Worm (Caenorhabditis elegans) whole organism, young adult: Measurements from ENCODE around the gene sqd-1.

Experiments used
- C06A6.2 ChIP-seq: fragments of 200-800 bp; sonication (Bioruptor generic); conservative IDR thresholded peaks from 2 replicates; pipeline ENCODE4 v1.3.6; 2022; ENCODE audit warnings: missing genetic modification characterization, missing compliant biosample characterization
- C17E4.6 ChIP-seq: fragments of 200-800 bp; sonication (Bioruptor generic); IDR thresholded peaks from 2 replicates; pipeline ENCODE4 v1.3.6; 2022; ENCODE audit warnings: missing genetic modification reagents, missing genetic modification characterization, missing compliant biosample characterization
- F10E7.11 ChIP-seq: sonication (generic microtip); optimal IDR thresholded peaks from 2 replicates; lab custom pipeline; 2017; ENCODE audit warnings: mild to moderate bottlenecking, missing genetic modification characterization, moderate library complexity, missing compliant biosample characterization
- F37B4.10 ChIP-seq: fragments of 200-800 bp; sonication (Bioruptor generic); IDR thresholded peaks from 2 replicates; pipeline ENCODE4 v1.3.6; 2022; ENCODE audit warnings: missing genetic modification characterization, missing compliant biosample characterization
- F39B2.1 ChIP-seq: fragments of 200-800 bp; sonication (Bioruptor generic); IDR thresholded peaks from 2 replicates; pipeline ENCODE4 v1.3.6; 2022; ENCODE audit warnings: missing genetic modification reagents, missing genetic modification characterization, missing compliant biosample characterization
- F52B5.7 ChIP-seq: sonication (generic microtip); optimal IDR thresholded peaks from 2 replicates; lab custom pipeline; 2016; ENCODE audit warnings: mild to moderate bottlenecking, missing genetic modification characterization, missing compliant biosample characterization
- T26A5.8 ChIP-seq: sonication (generic microtip); optimal IDR thresholded peaks from 2 replicates; lab custom pipeline; 2016; ENCODE audit warnings: missing genetic modification characterization, missing compliant biosample characterization
- Y95B8A.8 ChIP-seq: fragments of 200-800 bp; sonication (Bioruptor generic); IDR thresholded peaks from 2 replicates; pipeline ENCODE4 v1.3.6; 2022; ENCODE audit warnings: missing genetic modification reagents, missing genetic modification characterization, missing compliant biosample characterization
- aptf-2 ChIP-seq: fragments of 200-800 bp; sonication (Bioruptor generic); conservative IDR thresholded peaks from 2 replicates; pipeline ENCODE4 v1.3.6; 2022; ENCODE audit warnings: missing genetic modification reagents, missing genetic modification characterization, missing compliant biosample characterization
- atf-7 ChIP-seq: sonication (generic microtip); optimal IDR thresholded peaks from 2 replicates; lab custom pipeline; 2017; ENCODE audit warnings: mild to moderate bottlenecking, missing genetic modification characterization, missing compliant biosample characterization
- attf-3 ChIP-seq: fragments of 200-800 bp; sonication (Bioruptor generic); conservative IDR thresholded peaks from 2 replicates; pipeline ENCODE4 v1.3.6; 2022; ENCODE audit warnings: missing genetic modification reagents, missing genetic modification characterization, missing compliant biosample characterization
- bed-2 ChIP-seq: fragments of 200-800 bp; sonication (Bioruptor generic); IDR thresholded peaks from 2 replicates; pipeline ENCODE4 v1.3.6; 2022; ENCODE audit warnings: missing genetic modification reagents, missing genetic modification characterization, missing compliant biosample characterization
- cebp-1 ChIP-seq, 2 experiments: fragments of 200-800 bp in 1 of 2; sonication (Bioruptor generic) in 1 of 2; sonication (generic microtip) in 1 of 2; IDR thresholded peaks in 1 of 2; optimal IDR thresholded peaks in 1 of 2; 2 replicates each; pipeline versions ENCODE4 v1.3.6 to Lab custom; 2017 to 2022; ENCODE audit warnings: missing compliant biosample characterization in 2 of 2, missing genetic modification characterization in 2 of 2, mild to moderate bottlenecking in 1 of 2, missing genetic modification reagents in 1 of 2, moderate library complexity in 1 of 2
- ceh-79 ChIP-seq: sonication (generic microtip); optimal IDR thresholded peaks from 2 replicates; lab custom pipeline; 2017; ENCODE audit warnings: mild to moderate bottlenecking, missing genetic modification characterization, missing compliant biosample characterization
- egl-18 ChIP-seq: fragments of 200-800 bp; sonication (Bioruptor generic); IDR thresholded peaks from 2 replicates; pipeline ENCODE4 v1.3.6; 2022; ENCODE audit warnings: missing genetic modification reagents, missing genetic modification characterization, missing compliant biosample characterization
- fkh-3 ChIP-seq: sonication (generic microtip); optimal IDR thresholded peaks from 2 replicates; lab custom pipeline; 2016; ENCODE audit warnings: mild to moderate bottlenecking, missing genetic modification characterization, missing compliant biosample characterization
- gei-17 ChIP-seq: fragments of 200-800 bp; sonication (Bioruptor generic); optimal IDR thresholded peaks from 2 replicates; lab custom pipeline; 2018; ENCODE audit warnings: mild to moderate bottlenecking, missing genetic modification characterization, missing compliant biosample characterization
- him-1 ChIP-seq: sonication (generic microtip); optimal IDR thresholded peaks from 2 replicates; lab custom pipeline; 2016; ENCODE audit warnings: missing genotype, missing genetic modification reagents, missing genetic modification characterization, missing compliant biosample characterization
- hlh-12 ChIP-seq: sonication (generic microtip); optimal IDR thresholded peaks from 2 replicates; lab custom pipeline; 2016; ENCODE audit warnings: missing genetic modification characterization, missing compliant biosample characterization
- hmg-20 ChIP-seq: fragments of 200-800 bp; sonication (Bioruptor generic); IDR thresholded peaks from 2 replicates; pipeline ENCODE4 v1.3.6; 2022; ENCODE audit warnings: missing genetic modification reagents, missing genetic modification characterization, missing compliant biosample characterization
- hsf-1 ChIP-seq: fragments of 200-800 bp; sonication (Bioruptor generic); IDR thresholded peaks from 2 replicates; pipeline ENCODE4 v1.3.6; 2022; ENCODE audit warnings: missing genetic modification reagents, missing genetic modification characterization, missing compliant biosample characterization
- lag-1 ChIP-seq: fragments of 200-800 bp; sonication (Bioruptor generic); IDR thresholded peaks from 2 replicates; pipeline ENCODE4 v1.3.6; 2022; ENCODE audit warnings: missing genetic modification reagents, missing genetic modification characterization, missing compliant biosample characterization
- lsy-27 ChIP-seq: sonication (generic microtip); optimal IDR thresholded peaks from 2 replicates; lab custom pipeline; 2017; ENCODE audit warnings: missing genetic modification characterization, mild to moderate bottlenecking, missing compliant biosample characterization, antibody characterized with exemption, missing genotype, borderline replicate concordance; ENCODE audit not compliant: insufficient read depth
- madf-10 ChIP-seq: sonication (generic microtip); optimal IDR thresholded peaks from 2 replicates; lab custom pipeline; 2016; ENCODE audit warnings: mild to moderate bottlenecking, missing genetic modification characterization, missing compliant biosample characterization
- madf-3 ChIP-seq: fragments of 200-800 bp; sonication (Bioruptor generic); IDR thresholded peaks from 2 replicates; pipeline ENCODE4 v1.3.6; 2022; ENCODE audit warnings: missing genetic modification reagents, missing genetic modification characterization, missing compliant biosample characterization
- madf-6 ChIP-seq: fragments of 200-800 bp; sonication (Bioruptor generic); IDR thresholded peaks from 2 replicates; pipeline ENCODE4 v1.3.6; 2022; ENCODE audit warnings: missing genetic modification reagents, missing genetic modification characterization, missing compliant biosample characterization
- madf-8 ChIP-seq: fragments of 200-800 bp; sonication (Bioruptor generic); conservative IDR thresholded peaks from 2 replicates; pipeline ENCODE4 v1.3.6; 2022; ENCODE audit warnings: missing genetic modification reagents, missing genetic modification characterization, missing compliant biosample characterization
- mcd-1 ChIP-seq: fragments of 200-800 bp; sonication (Bioruptor generic); IDR thresholded peaks from 2 replicates; pipeline ENCODE4 v1.3.6; 2022; ENCODE audit warnings: missing genetic modification reagents, missing genetic modification characterization, missing compliant biosample characterization
- mes-4 ChIP-seq: sonication (generic microtip); optimal IDR thresholded peaks from 2 replicates; lab custom pipeline; 2016; ENCODE audit warnings: missing genotype, missing genetic modification characterization, missing compliant biosample characterization
- mxl-1 ChIP-seq: sonication (generic microtip); optimal IDR thresholded peaks from 2 replicates; lab custom pipeline; 2016; ENCODE audit warnings: missing genetic modification characterization, missing compliant biosample characterization
- nhr-120 ChIP-seq: fragments of 200-800 bp; sonication (Bioruptor generic); IDR thresholded peaks from 2 replicates; pipeline ENCODE4 v1.3.6; 2022; ENCODE audit warnings: missing genetic modification characterization, missing compliant biosample characterization
- nhr-90 ChIP-seq: sonication (generic microtip); optimal IDR thresholded peaks from 2 replicates; lab custom pipeline; 2016; ENCODE audit warnings: missing genotype, mild to moderate bottlenecking, missing genetic modification characterization, missing compliant biosample characterization
- pha-4 ChIP-seq: fragments of 150-350 bp; sonication (generic microtip); optimal IDR thresholded peaks from 2 replicates; lab custom pipeline; 2014; ENCODE audit warnings: missing biosample characterization, missing genetic modification reagents, missing genetic modification characterization
- rpc-1 ChIP-seq, 2 experiments: fragments of 150-350 bp in 1 of 2; sonication (generic microtip) in 1 of 2; optimal IDR thresholded peaks; 2 replicates each; lab custom pipeline; 2014 to 2018; ENCODE audit warnings: missing biosample characterization in 1 of 2, missing genetic modification characterization in 1 of 2, missing genetic modification reagents in 1 of 2, missing genotype in 1 of 2
- sdz-38 ChIP-seq: sonication (generic microtip); optimal IDR thresholded peaks from 2 replicates; lab custom pipeline; 2016; ENCODE audit warnings: missing genotype, missing genetic modification characterization, missing compliant biosample characterization
- snpc-3.4 ChIP-seq: sonication (generic microtip); optimal IDR thresholded peaks from 2 replicates; lab custom pipeline; 2017; ENCODE audit warnings: missing genetic modification characterization, mild to moderate bottlenecking, missing compliant biosample characterization, antibody characterized with exemption, moderate library complexity, missing genotype, missing genetic modification reagents
- snpc-4 ChIP-seq, 5 experiments: fragments of 150-350 bp in 1 of 5; sonication (generic microtip) in 4 of 5; optimal IDR thresholded peaks; 2 replicates each; lab custom pipeline; 2014 to 2018; ENCODE audit warnings: missing genetic modification characterization in 5 of 5, missing biosample characterization in 3 of 5, antibody characterized with exemption in 2 of 5, mild to moderate bottlenecking in 2 of 5, missing compliant biosample characterization in 2 of 5, missing genotype in 2 of 5, moderate library complexity in 2 of 5, missing genetic modification reagents in 1 of 5
- somi-1 ChIP-seq: fragments of 200-800 bp; sonication (Bioruptor generic); optimal IDR thresholded peaks from 2 replicates; lab custom pipeline; 2018; ENCODE audit warnings: mild to moderate bottlenecking, missing genetic modification characterization, missing compliant biosample characterization
- tbp1 ChIP-seq: fragments of 200-800 bp; sonication (Bioruptor generic); optimal IDR thresholded peaks from 2 replicates; lab custom pipeline; 2018; ENCODE audit warnings: mild to moderate bottlenecking, missing genetic modification characterization, missing compliant biosample characterization
- tlf-1 ChIP-seq: fragments of 200-800 bp; sonication (Bioruptor generic); optimal IDR thresholded peaks from 2 replicates; lab custom pipeline; 2018; ENCODE audit warnings: mild to moderate bottlenecking, missing genetic modification characterization, missing compliant biosample characterization
- unc-62 ChIP-seq: fragments of 150-350 bp; optimal IDR thresholded peaks from 2 replicates; lab custom pipeline; 2014; ENCODE audit warnings: missing biosample characterization, missing genetic modification reagents, missing genetic modification characterization
- ztf-18 ChIP-seq: sonication (generic microtip); optimal IDR thresholded peaks from 2 replicates; lab custom pipeline; 2016; ENCODE audit warnings: missing genotype, mild to moderate bottlenecking, missing genetic modification characterization, missing compliant biosample characterization
- ztf-22 ChIP-seq: fragments of 200-800 bp; sonication (Bioruptor generic); optimal IDR thresholded peaks from 2 replicates; lab custom pipeline; 2018; ENCODE audit warnings: mild to moderate bottlenecking, missing genetic modification characterization, moderate library complexity, missing compliant biosample characterization
- ztf-28 ChIP-seq: fragments of 200-800 bp; sonication (Bioruptor generic); IDR thresholded peaks from 2 replicates; pipeline ENCODE4 v1.3.6; 2022; ENCODE audit warnings: missing genetic modification reagents, missing genetic modification characterization, missing compliant biosample characterization
- ztf-6 ChIP-seq: fragments of 200-800 bp; sonication (Bioruptor generic); IDR thresholded peaks from 2 replicates; pipeline ENCODE4 v1.3.6; 2022; ENCODE audit warnings: missing genetic modification reagents, missing genetic modification characterization, missing compliant biosample characterization

sqd-1 gene

DNA sequence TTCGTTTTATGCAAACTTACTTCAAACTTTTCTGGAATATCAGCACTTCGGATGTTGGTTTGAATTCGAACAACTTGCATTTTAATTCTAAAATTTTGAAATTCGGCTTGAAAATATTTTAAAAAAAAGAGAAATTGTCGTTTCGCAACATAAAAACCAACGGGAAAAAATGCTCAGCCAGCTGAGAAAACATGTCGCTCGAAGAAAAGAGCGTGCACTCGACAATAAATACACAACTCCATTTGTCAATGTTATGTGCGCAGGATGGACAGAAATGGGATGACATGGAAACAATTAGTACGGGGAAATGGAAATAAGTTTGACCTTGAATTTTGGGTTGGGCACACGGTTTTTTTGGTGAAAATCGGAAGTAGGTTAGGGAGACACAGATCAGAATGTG is 11.9 kb downstream of the sqd-1 start, which contains the start of gene mif-4:
TSS of gene mif-4 (minus strand) at position 87 of the 400 bp plus-strand sequence.
- TF ChIP-seq him-1 (tag; lab: Kevin White, UChicago) (no peak), madf-6 (GFP tag; lab: Robert Waterston, UW) (no peak), attf-3 (GFP tag; lab: Robert Waterston, UW) (no peak), nhr-120 (GFP tag; lab: Robert Waterston, UW) (no peak), tbp1 (GFP tag; lab: Kevin White, UChicago) (no peak), cebp-1 (GFP tag; IDR thresholded peaks at IDR 0.05; lab: Robert Waterston, UW) (no peak), cebp-1 (tag; optimal IDR thresholded peaks at IDR 0.05; lab: Kevin White, UChicago) (peak; percentile 51), madf-8 (GFP tag; lab: Robert Waterston, UW) (no peak), F37B4.10 (GFP tag; lab: Robert Waterston, UW) (no peak), F52B5.7 (tag; lab: Kevin White, UChicago) (no peak)

DNA sequence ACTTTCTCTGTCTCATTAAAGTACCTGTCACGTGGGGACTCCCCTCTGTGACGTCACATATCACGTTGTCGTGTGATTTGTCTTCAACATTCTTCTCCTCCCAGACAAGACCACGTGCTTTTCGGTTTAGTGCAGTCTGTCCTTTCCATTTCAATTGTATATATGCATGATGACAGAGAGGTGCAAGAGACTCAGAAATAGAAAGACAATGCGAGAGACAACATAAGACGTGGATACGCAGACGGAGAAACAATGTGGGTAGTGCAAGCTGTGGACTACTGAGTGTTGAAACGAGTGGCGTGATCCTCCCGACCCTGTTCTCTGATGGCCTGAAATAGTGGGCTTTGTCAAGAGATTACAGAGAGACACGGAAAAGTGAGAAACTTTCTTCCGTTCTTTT is 12.8 kb downstream of the sqd-1 start:
- no peak for TF ChIP-seq snpc-3.4
- TF ChIP-seq somi-1 (GFP tag; lab: Kevin White, UChicago) = peak; percentile 99
- no peak for TF ChIP-seq egl-18 (GFP tag; lab: Robert Waterston, UW)
- TF ChIP-seq unc-62 (GFP tag; lab: Kevin White, UChicago) = peak; percentile 75
- no peak for TF ChIP-seq F39B2.1
- peak; percentile 77; the same call in 1 of the 2 replicates for TF ChIP-seq Y95B8A.8 (GFP tag; lab: Robert Waterston, UW)
- TF ChIP-seq madf-10 = peak; percentile 83
- no peak for TF ChIP-seq hsf-1
- peak; percentile 78 for TF ChIP-seq nhr-90
- TF ChIP-seq him-1 (tag; lab: Kevin White, UChicago) = no peak
- no peak for TF ChIP-seq fkh-3 (tag; lab: Kevin White, UChicago)
- TF ChIP-seq ceh-79 = peak; percentile 17
- peak; percentile 70 for TF ChIP-seq F10E7.11 (tag; lab: Kevin White, UChicago)
- TF ChIP-seq gei-17 = peak; percentile 83
- TF ChIP-seq ztf-6 (GFP tag; lab: Robert Waterston, UW) = no peak
- TF ChIP-seq mes-4 (tag; lab: Kevin White, UChicago) = no peak
- TF ChIP-seq lsy-27 = no peak
- no peak for TF ChIP-seq T26A5.8 (tag; lab: Kevin White, UChicago)
- TF ChIP-seq hlh-12 (tag; lab: Kevin White, UChicago) = no peak
- TF ChIP-seq madf-3 (GFP tag; lab: Robert Waterston, UW) = 0 out of 2 replicates have a peak, but pooled peaks have one; percentile 15
- TF ChIP-seq F37B4.10 (GFP tag; lab: Robert Waterston, UW) = 0 out of 2 replicates have a peak, but pooled peaks have one; percentile 19
- no peak for TF ChIP-seq attf-3 (GFP tag; lab: Robert Waterston, UW)
- TF ChIP-seq atf-7 (tag; lab: Kevin White, UChicago) = peak; percentile 97
- peak; percentile 55 for TF ChIP-seq ztf-18
- TF ChIP-seq sdz-38 (tag; lab: Kevin White, UChicago) = no peak
- no peak for TF ChIP-seq ztf-28 (GFP tag; lab: Robert Waterston, UW)
- TF ChIP-seq rpc-1 (optimal IDR thresholded peaks at IDR 0.05; lab: Kevin White, UChicago) = no peak
- no peak for TF ChIP-seq rpc-1 (tag; optimal IDR thresholded peaks at IDR 0.05; lab: Kevin White, UChicago)
- no peak for TF ChIP-seq aptf-2 (GFP tag; lab: Robert Waterston, UW)
- peak; percentile 46; the same call in 1 of the 2 replicates for TF ChIP-seq hmg-20
- TF ChIP-seq tlf-1 (GFP tag; lab: Kevin White, UChicago) = peak; percentile 91
- TF ChIP-seq snpc-4 (GFP tag; optimal IDR thresholded peaks at IDR 0.05; lab: Kevin White, UChicago) = no peak
- TF ChIP-seq snpc-4 (tag; optimal IDR thresholded peaks at IDR 0.05; lab: Kevin White, UChicago) = peak; percentile 25 to 73 (median 66)
- no peak for TF ChIP-seq bed-2 (GFP tag; lab: Robert Waterston, UW)
- TF ChIP-seq mcd-1 (GFP tag; lab: Robert Waterston, UW) = peak; percentile 83
- TF ChIP-seq lag-1 (GFP tag; lab: Robert Waterston, UW) = no peak
- peak; percentile 92 for TF ChIP-seq C06A6.2 (GFP tag; lab: Robert Waterston, UW)
- TF ChIP-seq pha-4 (tag; lab: Kevin White, UChicago) = no peak
- TF ChIP-seq C17E4.6 (GFP tag; lab: Robert Waterston, UW) = no peak
- TF ChIP-seq ztf-22 (GFP tag; lab: Kevin White, UChicago) = peak; percentile 89
- TF ChIP-seq mxl-1 (tag; lab: Kevin White, UChicago) = no peak
